Fruit fly (Drosophila melanogaster) whole organism, pupa: ENCODE measurements around the gene CG14817.

Source experiments
- CG10348 ChIP-seq: fragments of 200-800 bp; sonication (Bioruptor generic); IDR thresholded peaks from 2 replicates; pipeline ENCODE4 v1.3.6; 2022; ENCODE audit warnings: missing biosample characterization, missing genetic modification characterization
- CG12605 ChIP-seq: fragments of 200-800 bp; sonication (Bioruptor generic); IDR thresholded peaks from 2 replicates; pipeline ENCODE4 v1.3.6; 2022; ENCODE audit warnings: missing biosample characterization, missing genetic modification characterization
- CG13204 ChIP-seq: fragments of 200-800 bp; sonication (Bioruptor generic); optimal IDR thresholded peaks from 2 replicates; lab custom pipeline; 2018; ENCODE audit warnings: missing biosample characterization, mild to moderate bottlenecking, missing genetic modification characterization, moderate library complexity
- CG14655 ChIP-seq: fragments of 200-800 bp; sonication (Bioruptor generic); optimal IDR thresholded peaks from 3 replicates; lab custom pipeline; 2017; ENCODE audit warnings: mild to moderate bottlenecking, missing biosample characterization, missing genetic modification reagents, missing genetic modification characterization
- CG15710 ChIP-seq: fragments of 200-800 bp; sonication (Bioruptor generic); optimal IDR thresholded peaks from 2 replicates; lab custom pipeline; 2018; ENCODE audit warnings: missing biosample characterization, mild to moderate bottlenecking, missing genetic modification characterization, moderate library complexity
- CG17806 ChIP-seq: fragments of 200-800 bp; sonication (Bioruptor generic); optimal IDR thresholded peaks from 2 replicates; lab custom pipeline; 2018; ENCODE audit warnings: missing biosample characterization, mild to moderate bottlenecking, missing genetic modification characterization, moderate library complexity
- CG32121 ChIP-seq: fragments of 200-800 bp; sonication (Bioruptor generic); IDR thresholded peaks from 2 replicates; pipeline ENCODE4 v1.3.6; 2022; ENCODE audit warnings: missing biosample characterization, missing genetic modification characterization
- CG34367 ChIP-seq: fragments of 200-800 bp; sonication (Bioruptor generic); optimal IDR thresholded peaks from 2 replicates; lab custom pipeline; 2018; ENCODE audit warnings: missing biosample characterization, mild to moderate bottlenecking, missing genetic modification characterization
- CG4496 ChIP-seq: fragments of 200-800 bp; sonication (Bioruptor generic); IDR thresholded peaks from 3 replicates; pipeline ENCODE4 v1.3.6; 2022; ENCODE audit warnings: missing biosample characterization, missing genetic modification characterization
- CG8159 ChIP-seq: fragments of 200-800 bp; sonication (Bioruptor generic); optimal IDR thresholded peaks from 3 replicates; lab custom pipeline; 2018; ENCODE audit warnings: missing biosample characterization, mild to moderate bottlenecking, missing genetic modification characterization, moderate library complexity
- CG8301 ChIP-seq: fragments of 200-800 bp; sonication (Bioruptor generic); optimal IDR thresholded peaks from 2 replicates; lab custom pipeline; 2018; ENCODE audit warnings: missing biosample characterization, mild to moderate bottlenecking, missing genetic modification characterization
- CG9948 ChIP-seq: fragments of 200-800 bp; sonication (Bioruptor generic); optimal IDR thresholded peaks from 2 replicates; lab custom pipeline; 2018; ENCODE audit warnings: missing biosample characterization, mild to moderate bottlenecking, missing genetic modification characterization, moderate library complexity
- D1 ChIP-seq: fragments of 200-800 bp; sonication (Bioruptor generic); optimal IDR thresholded peaks from 2 replicates; lab custom pipeline; 2018; ENCODE audit warnings: missing biosample characterization, mild to moderate bottlenecking, missing genetic modification characterization, moderate library complexity
- EcR ChIP-seq: fragments of 200-800 bp; sonication (Bioruptor generic); optimal IDR thresholded peaks from 3 replicates; lab custom pipeline; 2019; ENCODE audit warnings: missing biosample characterization, missing genetic modification characterization, mild to moderate bottlenecking, moderate library complexity, missing genetic modification reagents
- Ets98B ChIP-seq: fragments of 200-800 bp; sonication (Bioruptor generic); IDR thresholded peaks from 2 replicates; pipeline ENCODE4 v1.3.6; 2022; ENCODE audit warnings: missing biosample characterization, missing genetic modification characterization
- Pif1A ChIP-seq: fragments of 200-800 bp; sonication (Bioruptor generic); optimal IDR thresholded peaks from 3 replicates; lab custom pipeline; 2016; ENCODE audit warnings: missing biosample characterization, missing genetic modification characterization
- Pif1B ChIP-seq: fragments of 200-800 bp; sonication (Bioruptor generic); optimal IDR thresholded peaks from 3 replicates; lab custom pipeline; 2016; ENCODE audit warnings: missing biosample characterization, missing genetic modification characterization
- Snoo ChIP-seq: fragments of 200-800 bp; sonication (Bioruptor generic); optimal IDR thresholded peaks from 3 replicates; lab custom pipeline; 2017; ENCODE audit warnings: missing biosample characterization, mild to moderate bottlenecking, missing genetic modification characterization, inconsistent platforms
- fd96Ca ChIP-seq: fragments of 200-800 bp; sonication (Bioruptor generic); IDR thresholded peaks from 3 replicates; pipeline ENCODE4 v1.3.6; 2022; ENCODE audit warnings: missing biosample characterization, missing genetic modification characterization
- gl ChIP-seq: fragments of 200-800 bp; sonication (Bioruptor generic); optimal IDR thresholded peaks from 2 replicates; lab custom pipeline; 2018; ENCODE audit warnings: missing biosample characterization, mild to moderate bottlenecking, missing genetic modification characterization
- rn ChIP-seq: fragments of 200-800 bp; sonication (Bioruptor generic); IDR thresholded peaks from 2 replicates; pipeline ENCODE4 v1.3.6; 2022; ENCODE audit warnings: missing biosample characterization, missing genetic modification characterization

CG14817 gene

dm6 chrX:1903968-1904367, 26.9 kb upstream of the CG14817 start:
- no peak for TF ChIP-seq fd96Ca (GFP tag; lab: Robert Waterston, UW)
- no peak for TF ChIP-seq CG8159 (tag; lab: Kevin White, UChicago)
- TF ChIP-seq D1 (tag; lab: Kevin White, UChicago), result no peak
- no peak for TF ChIP-seq CG10348 (GFP tag; lab: Robert Waterston, UW)
- TF ChIP-seq gl (tag; lab: Kevin White, UChicago), result no peak
- no peak for TF ChIP-seq EcR (GFP tag; lab: Kevin White, UChicago)

dm6 chrX:1903077-1903476, 26.0 kb upstream of the CG14817 start, which contains the start of gene CG32801:
CG32801 (minus strand) TSS chrX:1903177.
- TF ChIP-seq CG8159 (tag; lab: Kevin White, UChicago) (no peak), Pif1B (GFP tag; lab: Kevin White, UChicago) (no peak), EcR (GFP tag; lab: Kevin White, UChicago) (no peak), Pif1A (GFP tag; lab: Kevin White, UChicago) (no peak), gl (tag; lab: Kevin White, UChicago) (no peak), CG9948 (tag; lab: Kevin White, UChicago) (no peak), Snoo (no peak), CG14655 (no peak)

dm6 chrX:1901605-1902136, 24.6 kb upstream of the CG14817 start, which contains the start of gene Ldaf1:
Ldaf1 (minus strand) TSS chrX:1901911.
- no peak for TF ChIP-seq Snoo
- TF ChIP-seq EcR (GFP tag; lab: Kevin White, UChicago), result peak; percentile 39
- TF ChIP-seq, all 21 proteins: peak for 1

DNA sequence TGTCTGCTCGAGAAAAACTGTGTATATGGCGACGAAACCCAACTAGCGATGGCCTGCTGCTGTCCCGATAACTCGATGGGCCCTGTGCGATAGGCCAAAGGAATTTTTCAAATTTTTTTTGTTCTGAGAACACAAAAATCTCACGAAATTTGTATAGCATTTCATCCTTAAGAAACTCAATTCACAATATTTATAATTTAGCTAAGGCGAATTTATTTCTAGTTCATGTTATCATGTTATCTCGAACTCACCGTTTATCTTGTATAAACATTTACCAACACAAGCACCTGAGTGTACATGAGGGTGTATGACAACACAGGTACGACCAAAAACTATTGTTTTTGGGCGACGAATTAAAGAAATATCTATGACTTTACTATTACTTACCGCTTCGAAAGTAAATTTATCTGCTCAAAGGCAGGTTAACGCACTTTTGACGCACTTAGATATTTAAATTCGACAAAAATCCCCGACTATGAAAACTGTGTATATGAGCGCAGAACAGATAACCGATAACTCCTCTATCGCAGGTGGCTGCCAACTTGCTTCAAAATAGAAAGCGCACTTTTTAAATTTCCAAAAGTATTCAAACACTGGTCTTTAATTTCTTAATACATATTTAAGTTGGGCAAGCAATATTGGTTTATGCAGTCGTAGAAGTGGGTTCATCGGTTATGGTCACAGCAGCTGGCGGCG, 23.2 kb upstream of the CG14817 start, which contains the start of gene arm:
Gene arm (minus strand): TSS at position 524 of the 696 bp plus-strand sequence.
- TF ChIP-seq Pif1A (GFP tag; lab: Kevin White, UChicago), result no peak
- no peak for TF ChIP-seq gl (tag; lab: Kevin White, UChicago)
- TF ChIP-seq CG8159 (tag; lab: Kevin White, UChicago), result peak; percentile 12
- TF ChIP-seq CG10348 (GFP tag; lab: Robert Waterston, UW), result no peak

- no peak for TF ChIP-seq CG4496
- no peak for TF ChIP-seq CG10348 (GFP tag; lab: Robert Waterston, UW)
- TF ChIP-seq CG13204 (GFP tag; lab: Kevin White, UChicago), result peak; percentile 62
- no peak for TF ChIP-seq Snoo
- no peak for TF ChIP-seq EcR (GFP tag; lab: Kevin White, UChicago)
- TF ChIP-seq rn (GFP tag; lab: Robert Waterston, UW), result no peak
- no peak for TF ChIP-seq CG12605
- TF ChIP-seq fd96Ca (GFP tag; lab: Robert Waterston, UW), result no peak
- no peak for TF ChIP-seq CG15710 (tag; lab: Kevin White, UChicago)
- TF ChIP-seq CG34367 (tag; lab: Kevin White, UChicago), result no peak
- TF ChIP-seq CG8159 (tag; lab: Kevin White, UChicago), result no peak
- TF ChIP-seq Pif1B (GFP tag; lab: Kevin White, UChicago), result peak; percentile 31
- TF ChIP-seq CG17806 (tag; lab: Kevin White, UChicago), result no peak
- no peak for TF ChIP-seq CG14655
- peak; percentile 21; the same call in 1 of the 2 replicates for TF ChIP-seq Ets98B (GFP tag; lab: Robert Waterston, UW)
These were observed 22.5 kb upstream of the CG14817 start for dm6 chrX:1899445-1900085.

DNA sequence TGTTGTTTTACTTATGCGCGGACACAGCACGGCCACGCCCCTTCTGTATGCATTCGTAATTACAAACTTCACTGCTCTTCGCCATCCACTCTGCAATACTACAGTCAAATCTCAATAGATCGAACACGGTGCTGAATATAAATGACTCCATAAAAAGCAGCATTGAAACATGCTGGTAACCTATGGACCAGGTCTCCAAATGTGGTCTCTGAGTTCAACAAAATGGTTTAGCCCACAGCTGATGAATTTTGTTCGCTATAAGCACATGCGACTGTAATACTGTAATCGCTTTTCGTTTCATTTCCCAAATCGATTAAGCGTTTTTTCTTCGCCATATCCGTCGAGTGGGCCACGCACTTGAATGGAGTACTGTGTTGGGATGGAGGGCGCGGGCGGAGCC, 20.3 kb upstream of the CG14817 start:
- TF ChIP-seq CG17806 (tag; lab: Kevin White, UChicago) (peak; percentile 39), EcR (GFP tag; lab: Kevin White, UChicago) (no peak), CG32121 (GFP tag; lab: Robert Waterston, UW) (peak; percentile 27; the same call in 1 of the 2 replicates), CG34367 (tag; lab: Kevin White, UChicago) (peak; percentile 16), Snoo (peak; percentile 48), CG14655 (no peak), Ets98B (GFP tag; lab: Robert Waterston, UW) (peak; percentile 48; the same call in 1 of the 2 replicates), CG15710 (tag; lab: Kevin White, UChicago) (peak; percentile 66), gl (tag; lab: Kevin White, UChicago) (peak; percentile 16), CG9948 (tag; lab: Kevin White, UChicago) (peak; percentile 33), Pif1B (GFP tag; lab: Kevin White, UChicago) (no peak), CG8159 (tag; lab: Kevin White, UChicago) (peak; percentile 58), CG8301 (peak; percentile 30), D1 (tag; lab: Kevin White, UChicago) (no peak), fd96Ca (GFP tag; lab: Robert Waterston, UW) (peak; percentile 60; the same call in 1 of the 3 replicates), CG4496 (peak; percentile 73; the same call in 2 of the 3 replicates), Pif1A (GFP tag; lab: Kevin White, UChicago) (no peak)
